Worm (Caenorhabditis elegans) whole organism, L1 larva: Measurements from ENCODE around the gene gtf-2H1.

Experiments
- C04F5.9 ChIP-seq: sonication (generic microtip); optimal IDR thresholded peaks from 2 replicates; lab custom pipeline; 2016; ENCODE audit warnings: missing genetic modification characterization, missing compliant biosample characterization
- Y116A8C.19 ChIP-seq: sonication (generic microtip); optimal IDR thresholded peaks from 2 replicates; lab custom pipeline; 2016; ENCODE audit warnings: missing compliant biosample characterization, missing genetic modification characterization, borderline replicate concordance
- aha-1 ChIP-seq: fragments of 150-350 bp; optimal IDR thresholded peaks from 2 replicates; lab custom pipeline; 2014; ENCODE audit warnings: missing biosample characterization, missing genetic modification characterization
- alr-1 ChIP-seq: fragments of 200-800 bp; sonication (Bioruptor generic); optimal IDR thresholded peaks from 2 replicates; lab custom pipeline; 2018; ENCODE audit warnings: borderline replicate concordance, mild to moderate bottlenecking, missing genetic modification characterization, missing compliant biosample characterization
- ceh-63 ChIP-seq: fragments of 200-800 bp; sonication (Bioruptor generic); optimal IDR thresholded peaks from 2 replicates; lab custom pipeline; 2018; ENCODE audit warnings: mild to moderate bottlenecking, missing genetic modification characterization, missing compliant biosample characterization
- ceh-8 ChIP-seq: fragments of 200-800 bp; sonication (Bioruptor generic); optimal IDR thresholded peaks from 2 replicates; lab custom pipeline; 2018; ENCODE audit warnings: mild to moderate bottlenecking, missing genetic modification characterization, moderate library complexity, missing compliant biosample characterization
- ceh-82 ChIP-seq, 3 experiments: fragments of 150-350 bp in 1 of 3; sonication (generic microtip) in 2 of 3; optimal IDR thresholded peaks; 2 replicates each; lab custom pipeline; 2014 to 2017; ENCODE audit warnings: missing biosample characterization in 3 of 3, missing genetic modification characterization in 3 of 3
- ceh-88 ChIP-seq: fragments of 200-800 bp; sonication (Bioruptor generic); IDR thresholded peaks from 2 replicates; pipeline ENCODE4 v1.3.6; 2022; ENCODE audit warnings: missing genetic modification characterization, missing compliant biosample characterization
- dsc-1 ChIP-seq: sonication (generic microtip); optimal IDR thresholded peaks from 2 replicates; lab custom pipeline; 2016; ENCODE audit warnings: mild to moderate bottlenecking, missing genetic modification characterization, missing compliant biosample characterization
- efl-1 ChIP-seq, 4 experiments: fragments of 150-350 bp; optimal IDR thresholded peaks in 3 of 4; peaks in 1 of 4; 1 replicate in 1 of 4; 2 replicates in 3 of 4; lab custom pipeline; 2014; ENCODE audit warnings: missing biosample characterization in 2 of 4, missing genetic modification characterization in 2 of 4, missing genetic modification reagents in 2 of 4
- egl-13 ChIP-seq: sonication (generic microtip); optimal IDR thresholded peaks from 2 replicates; lab custom pipeline; 2016; ENCODE audit warnings: missing genotype, missing genetic modification reagents, missing genetic modification characterization, missing compliant biosample characterization
- egl-27 ChIP-seq, 2 experiments: fragments of 150-350 bp in 1 of 2; sonication (generic microtip); optimal IDR thresholded peaks; 3 replicates each; lab custom pipeline; 2017 to 2018; ENCODE audit warnings: missing biosample characterization in 2 of 2, missing genetic modification characterization in 2 of 2, missing genetic modification reagents in 2 of 2
- elt-2 ChIP-seq: sonication (generic microtip); optimal IDR thresholded peaks from 2 replicates; lab custom pipeline; 2016; ENCODE audit warnings: missing genetic modification characterization, mild to moderate bottlenecking, inconsistent platforms, missing compliant biosample characterization, missing genetic modification reagents
- elt-3 ChIP-seq, 6 experiments: fragments of 150-350 bp in 1 of 6; sonication (generic microtip); optimal IDR thresholded peaks; 2 replicates each; lab custom pipeline; 2017 to 2018; ENCODE audit warnings: missing biosample characterization in 6 of 6, missing genetic modification characterization in 6 of 6, inconsistent platforms in 1 of 6
- ets-5 ChIP-seq: fragments of 200-800 bp; sonication (Bioruptor generic); IDR thresholded peaks from 2 replicates; pipeline ENCODE4 v1.3.6; 2022; ENCODE audit warnings: missing genetic modification characterization, missing compliant biosample characterization
- fos-1 ChIP-seq: fragments of 150-350 bp; optimal IDR thresholded peaks from 2 replicates; lab custom pipeline; 2014; ENCODE audit warnings: missing biosample characterization, missing genetic modification characterization
- hpl-2 ChIP-seq: fragments of 150-350 bp; optimal IDR thresholded peaks from 2 replicates; lab custom pipeline; 2014; ENCODE audit warnings: missing biosample characterization, missing genetic modification reagents, missing genetic modification characterization
- irx-1 ChIP-seq: sonication (generic microtip); optimal IDR thresholded peaks from 2 replicates; lab custom pipeline; 2016; ENCODE audit warnings: missing genetic modification characterization, missing compliant biosample characterization
- jun-1 ChIP-seq: fragments of 150-350 bp; optimal IDR thresholded peaks from 2 replicates; lab custom pipeline; 2014; ENCODE audit warnings: missing biosample characterization, missing genetic modification reagents, missing genetic modification characterization
- lin-14 ChIP-seq: fragments of 200-800 bp; sonication (Bioruptor generic); optimal IDR thresholded peaks from 2 replicates; lab custom pipeline; 2018; ENCODE audit warnings: mild to moderate bottlenecking, missing genetic modification characterization, moderate library complexity, missing compliant biosample characterization
- lin-35 ChIP-seq, 2 experiments: fragments of 150-350 bp; optimal IDR thresholded peaks; 2 replicates each; lab custom pipeline; 2014; ENCODE audit warnings: missing biosample characterization in 2 of 2, missing genetic modification characterization in 2 of 2, missing genetic modification reagents in 2 of 2
- lin-39 ChIP-seq: fragments of 150-350 bp; optimal IDR thresholded peaks from 2 replicates; lab custom pipeline; 2014; ENCODE audit warnings: missing biosample characterization, missing genetic modification reagents, missing genetic modification characterization
- mdl-1 ChIP-seq, 2 experiments: fragments of 150-350 bp; optimal IDR thresholded peaks; 2 replicates each; lab custom pipeline; 2014 to 2017; ENCODE audit warnings: missing biosample characterization in 2 of 2, missing genetic modification characterization in 2 of 2, inconsistent platforms in 1 of 2
- nhr-237 ChIP-seq: fragments of 150-350 bp; optimal IDR thresholded peaks from 2 replicates; lab custom pipeline; 2014; ENCODE audit warnings: missing biosample characterization, missing genetic modification characterization
- nhr-28 ChIP-seq: fragments of 150-350 bp; optimal IDR thresholded peaks from 2 replicates; lab custom pipeline; 2014; ENCODE audit warnings: missing biosample characterization, missing genetic modification characterization
- nhr-47 ChIP-seq: sonication (generic microtip); optimal IDR thresholded peaks from 2 replicates; lab custom pipeline; 2016; ENCODE audit warnings: mild to moderate bottlenecking, missing genetic modification characterization, moderate library complexity, missing compliant biosample characterization
- nhr-71 ChIP-seq: sonication (generic microtip); optimal IDR thresholded peaks from 2 replicates; lab custom pipeline; 2016; ENCODE audit warnings: mild to moderate bottlenecking, missing genetic modification characterization, moderate library complexity, missing compliant biosample characterization
- nhr-76 ChIP-seq: sonication (generic microtip); optimal IDR thresholded peaks from 2 replicates; lab custom pipeline; 2017; ENCODE audit warnings: missing biosample characterization, missing genetic modification characterization
- nhr-84 ChIP-seq: sonication (generic microtip); optimal IDR thresholded peaks from 2 replicates; lab custom pipeline; 2017; ENCODE audit warnings: missing biosample characterization, missing genetic modification characterization
- nhr-90 ChIP-seq: sonication (generic microtip); optimal IDR thresholded peaks from 2 replicates; lab custom pipeline; 2016; ENCODE audit warnings: mild to moderate bottlenecking, missing genetic modification characterization, missing compliant biosample characterization; ENCODE audit not compliant: poor library complexity
- pag-3 ChIP-seq: sonication (generic microtip); optimal IDR thresholded peaks from 2 replicates; lab custom pipeline; 2017; ENCODE audit warnings: missing genetic modification characterization, mild to moderate bottlenecking, missing compliant biosample characterization, antibody characterized with exemption, borderline replicate concordance; ENCODE audit not compliant: insufficient read depth
- pax-3 ChIP-seq: fragments of 200-800 bp; sonication (Bioruptor generic); optimal IDR thresholded peaks from 2 replicates; lab custom pipeline; 2018; ENCODE audit warnings: mild to moderate bottlenecking, missing genetic modification characterization, moderate library complexity, missing compliant biosample characterization
- pqm-1 ChIP-seq: sonication (generic microtip); optimal IDR thresholded peaks from 3 replicates; lab custom pipeline; 2017; ENCODE audit warnings: missing biosample characterization, missing genetic modification characterization
- rnt-1 ChIP-seq: sonication (generic microtip); optimal IDR thresholded peaks from 2 replicates; lab custom pipeline; 2016; ENCODE audit warnings: mild to moderate bottlenecking, missing genetic modification characterization, moderate library complexity, missing compliant biosample characterization
- snpc-4 ChIP-seq: fragments of 150-350 bp; optimal IDR thresholded peaks from 2 replicates; lab custom pipeline; 2014; ENCODE audit warnings: missing biosample characterization, missing genetic modification characterization
- snu-23 ChIP-seq: sonication (generic microtip); optimal IDR thresholded peaks from 2 replicates; lab custom pipeline; 2016; ENCODE audit warnings: missing genetic modification characterization, missing compliant biosample characterization
- swsn-7 ChIP-seq: sonication (generic microtip); optimal IDR thresholded peaks from 2 replicates; lab custom pipeline; 2016; ENCODE audit warnings: missing genetic modification characterization, missing compliant biosample characterization
- tbx-2 ChIP-seq: sonication (generic microtip); optimal IDR thresholded peaks from 2 replicates; lab custom pipeline; 2016; ENCODE audit warnings: missing genetic modification characterization, missing compliant biosample characterization
- unc-130 ChIP-seq: fragments of 150-350 bp; optimal IDR thresholded peaks from 2 replicates; lab custom pipeline; 2017; ENCODE audit warnings: missing biosample characterization, missing genetic modification characterization, inconsistent platforms
- unc-30 ChIP-seq: sonication (generic microtip); optimal IDR thresholded peaks from 2 replicates; lab custom pipeline; 2017; ENCODE audit warnings: missing biosample characterization, missing genetic modification characterization
- unc-86 ChIP-seq: sonication (generic microtip); optimal IDR thresholded peaks from 2 replicates; lab custom pipeline; 2016; ENCODE audit warnings: missing genetic modification characterization, missing compliant biosample characterization
- unc-98 ChIP-seq: fragments of 200-800 bp; sonication (Bioruptor generic); IDR thresholded peaks from 2 replicates; pipeline ENCODE4 v1.3.6; 2022; ENCODE audit warnings: missing genetic modification characterization, missing compliant biosample characterization
- vab-15 ChIP-seq: sonication (generic microtip); optimal IDR thresholded peaks from 2 replicates; lab custom pipeline; 2017; ENCODE audit warnings: missing genotype, mild to moderate bottlenecking, missing genetic modification characterization, missing compliant biosample characterization
- zag-1 ChIP-seq: fragments of 150-350 bp; optimal IDR thresholded peaks from 2 replicates; lab custom pipeline; 2014; ENCODE audit warnings: missing biosample characterization, missing genetic modification characterization
- zip-4 ChIP-seq: fragments of 200-800 bp; sonication (Bioruptor generic); optimal IDR thresholded peaks from 2 replicates; lab custom pipeline; 2018; ENCODE audit warnings: mild to moderate bottlenecking, missing genetic modification characterization, moderate library complexity, missing compliant biosample characterization
- ztf-11 ChIP-seq, 2 experiments: sonication (generic microtip); optimal IDR thresholded peaks; 2 replicates each; lab custom pipeline; 2016 to 2017; ENCODE audit warnings: missing genetic modification characterization in 2 of 2, missing biosample characterization in 1 of 2, missing compliant biosample characterization in 1 of 2

Gene gtf-2H1

DNA sequence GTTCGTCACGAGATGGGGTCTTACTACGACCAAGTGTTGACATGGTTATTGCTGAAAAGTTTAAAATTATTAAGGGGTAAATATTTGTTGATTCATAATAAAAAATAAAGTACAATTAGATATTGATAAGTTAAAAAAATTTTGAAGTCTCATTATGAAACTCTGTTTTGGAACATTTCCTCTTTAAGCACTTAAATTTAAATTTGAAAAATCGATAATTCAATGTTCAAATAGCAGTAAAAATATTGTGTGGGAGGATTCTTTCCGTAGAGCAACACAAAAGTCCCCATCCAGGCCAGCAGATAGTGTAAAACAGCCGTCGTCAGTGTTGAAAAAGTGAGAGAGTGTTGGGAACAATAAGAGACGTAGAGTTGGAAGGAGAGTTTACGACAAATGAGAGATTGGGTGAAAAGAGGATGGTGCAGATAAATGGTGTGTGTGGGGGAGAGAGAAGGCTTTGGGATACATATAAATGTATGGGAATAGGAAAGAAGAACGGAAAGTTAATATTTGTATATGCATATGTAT, 32.7 kb upstream of the gtf-2H1 start, which contains the start of gene pat-6 (continued):
- TF ChIP-seq dsc-1 (tag; lab: Kevin White, UChicago): peak; percentile 58
- no peak for TF ChIP-seq lin-39 (tag; lab: Kevin White, UChicago)
- peak in 2 of 3 experiments; percentile 1 to 5 for TF ChIP-seq ceh-82 (tag; optimal IDR thresholded peaks at IDR 0.05; lab: Kevin White, UChicago)
- TF ChIP-seq nhr-28: no peak
- TF ChIP-seq nhr-90 (tag; lab: Kevin White, UChicago): no peak
- peak; percentile 57 to 60 for TF ChIP-seq efl-1 (optimal IDR thresholded peaks at IDR 0.05; lab: Kevin White, UChicago)
- peak; percentile 47 to 93 for TF ChIP-seq efl-1 (GFP tag; optimal IDR thresholded peaks at IDR 0.05 in 1 of 2; lab: Kevin White, UChicago)
- TF ChIP-seq ztf-11 (tag; optimal IDR thresholded peaks at IDR 0.05; lab: Kevin White, UChicago): no peak
- peak; percentile 77 for TF ChIP-seq lin-14 (GFP tag; lab: Kevin White, UChicago)
- no peak for TF ChIP-seq vab-15 (tag; lab: Kevin White, UChicago)
- peak; percentile 58 for TF ChIP-seq snu-23 (GFP tag; lab: Kevin White, UChicago)
- no peak for TF ChIP-seq elt-3 (tag; optimal IDR thresholded peaks at IDR 0.05; lab: Kevin White, UChicago)
- TF ChIP-seq aha-1 (tag; lab: Kevin White, UChicago): no peak
- TF ChIP-seq egl-13 (tag; lab: Kevin White, UChicago): no peak
- TF ChIP-seq irx-1 (tag; lab: Kevin White, UChicago): no peak
- TF ChIP-seq jun-1 (tag; lab: Kevin White, UChicago): no peak

DNA sequence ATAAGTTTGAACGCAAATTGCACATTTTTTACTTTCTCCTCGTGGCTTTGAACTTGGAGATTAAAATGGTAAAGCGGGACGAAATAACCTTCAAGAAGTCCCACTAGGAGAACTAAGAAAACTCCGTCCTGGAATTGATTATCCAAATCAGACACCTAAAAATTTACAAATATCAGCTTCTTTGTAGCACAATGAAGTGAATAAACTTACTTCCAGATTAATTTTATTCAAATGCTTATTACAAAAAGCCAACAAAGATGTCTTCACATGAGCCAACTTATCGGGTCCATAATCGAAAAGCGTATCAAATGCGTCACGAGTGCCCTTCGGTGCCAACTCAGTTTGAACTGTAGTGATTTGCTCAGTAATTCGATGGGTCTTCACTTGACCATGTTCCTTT, 30.9 kb upstream of the gtf-2H1 start:
- TF ChIP-seq dsc-1 (tag; lab: Kevin White, UChicago) (no peak), efl-1 (optimal IDR thresholded peaks at IDR 0.05; lab: Kevin White, UChicago) (no peak), efl-1 (GFP tag; optimal IDR thresholded peaks at IDR 0.05 in 1 of 2; lab: Kevin White, UChicago) (peak in 1 of 2 experiments; percentile 91), zip-4 (GFP tag; lab: Kevin White, UChicago) (no peak), ceh-88 (GFP tag; lab: Robert Waterston, UW) (no peak), nhr-28 (no peak), irx-1 (tag; lab: Kevin White, UChicago) (no peak), pag-3 (tag; lab: Kevin White, UChicago) (no peak)

DNA sequence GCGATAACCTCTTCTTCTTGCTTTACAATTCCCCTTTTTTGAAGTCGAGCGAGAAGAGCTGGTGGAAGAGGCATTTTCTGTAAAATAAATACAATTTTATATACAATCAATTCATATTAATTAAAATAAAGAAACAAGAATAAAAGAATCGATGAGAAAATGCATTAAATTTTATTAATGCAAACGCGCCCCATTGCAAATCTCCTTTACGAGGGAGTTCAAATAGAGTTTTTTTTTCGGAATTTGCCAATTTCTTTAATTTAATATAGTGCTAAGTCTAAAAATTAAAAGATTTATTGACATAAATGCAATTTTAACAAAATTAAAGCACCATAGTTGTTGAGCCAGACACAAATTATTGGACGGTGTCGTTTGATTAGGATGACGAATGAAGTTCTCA, 30.0 kb upstream of the gtf-2H1 start, which contains the start of gene pqbp-1.1:
Gene pqbp-1.1, minus strand, starts transcription at position 77 of the 400 bp plus-strand sequence.
- TF ChIP-seq lin-35 (GFP tag; optimal IDR thresholded peaks at IDR 0.05; lab: Kevin White, UChicago): peak; percentile 95 to 97
- TF ChIP-seq nhr-76 (tag; lab: Kevin White, UChicago): no peak
- no peak for TF ChIP-seq pqm-1 (tag; lab: Kevin White, UChicago)
- TF ChIP-seq fos-1: peak; percentile 42
- TF ChIP-seq swsn-7 (tag; lab: Kevin White, UChicago): peak; percentile 55
- TF ChIP-seq ceh-82 (tag; optimal IDR thresholded peaks at IDR 0.05; lab: Kevin White, UChicago): peak; percentile 15 to 58 (median 29)
- no peak for TF ChIP-seq mdl-1 (tag; optimal IDR thresholded peaks at IDR 0.05; lab: Kevin White, UChicago)
- TF ChIP-seq ceh-63 (GFP tag; lab: Kevin White, UChicago): no peak
- TF ChIP-seq unc-86 (tag; lab: Kevin White, UChicago): peak; percentile 43
- peak; percentile 77 for TF ChIP-seq nhr-47
- TF ChIP-seq pax-3 (tag; lab: Kevin White, UChicago): no peak
- peak; percentile 59 for TF ChIP-seq tbx-2 (tag; lab: Kevin White, UChicago)
- TF ChIP-seq lin-39 (tag; lab: Kevin White, UChicago): peak; percentile 33
- TF ChIP-seq C04F5.9 (tag; lab: Kevin White, UChicago): peak; percentile 39
- TF ChIP-seq alr-1: no peak
- peak; percentile 18 for TF ChIP-seq rnt-1 (tag; lab: Kevin White, UChicago)
- TF ChIP-seq elt-2 (tag; lab: Kevin White, UChicago): no peak
- no peak for TF ChIP-seq unc-130
- peak; percentile 23 for TF ChIP-seq nhr-237 (tag; lab: Kevin White, UChicago)
- peak; percentile 32 for TF ChIP-seq irx-1 (tag; lab: Kevin White, UChicago)
- TF ChIP-seq nhr-71: peak; percentile 75
- TF ChIP-seq hpl-2: no peak
- no peak for TF ChIP-seq nhr-84 (tag; lab: Kevin White, UChicago)
- TF ChIP-seq unc-30 (tag; lab: Kevin White, UChicago): no peak
- TF ChIP-seq Y116A8C.19: no peak
- no peak for TF ChIP-seq ceh-8 (GFP tag; lab: Kevin White, UChicago)
- no peak for TF ChIP-seq unc-98
- no peak for TF ChIP-seq snpc-4 (tag; lab: Kevin White, UChicago)
- TF ChIP-seq ets-5 (GFP tag; lab: Robert Waterston, UW): no peak
- TF ChIP-seq egl-27 (tag; optimal IDR thresholded peaks at IDR 0.05; lab: Kevin White, UChicago): no peak
- no peak for TF ChIP-seq zip-4 (GFP tag; lab: Kevin White, UChicago)
- no peak for TF ChIP-seq zag-1 (tag; lab: Kevin White, UChicago)
